Fruit fly (Drosophila melanogaster) S2 (cell line): ENCODE measurements around the gene ida.

ENCODE experiments used
- CG8478 ChIP-seq: fragments of >200 bp; optimal IDR thresholded peaks from 2 replicates; lab custom pipeline; 2018
- CTCF ChIP-seq, 2 experiments: fragments of >200 bp; optimal IDR thresholded peaks; 2 replicates each; lab custom pipeline; 2018

DNA sequence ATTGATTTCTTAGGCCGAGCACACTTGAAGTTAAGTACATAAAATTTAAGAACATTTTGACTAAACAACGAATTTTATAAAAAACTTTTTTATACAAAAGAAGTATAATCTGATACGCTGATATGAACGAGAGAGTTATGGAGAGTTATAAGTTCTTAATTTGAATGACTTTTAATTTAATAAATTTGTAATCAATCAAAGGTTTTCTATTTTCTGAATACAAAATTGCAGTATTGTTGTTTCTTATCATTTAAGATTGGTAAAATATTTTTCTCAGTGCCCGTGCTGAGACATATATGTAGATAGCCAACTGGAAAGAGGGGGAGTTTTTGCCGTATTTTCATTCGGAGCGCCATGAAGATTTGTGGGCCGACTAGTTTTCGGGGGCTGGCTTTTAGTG, 32.0 kb upstream of the ida start:
- TF ChIP-seq CG8478 (lab: Kevin White, UChicago) (no peak), CTCF (optimal IDR thresholded peaks at IDR 0.05; lab: Kevin White, UChicago) (no peak)
